Fruit fly (Drosophila melanogaster): ENCODE data around the gene CG14445.

dm6 chrX:6219227-6219626 is 17.9 kb upstream of the CG14445 start, which contains the start of gene Btnd:
- no peak for TF ChIP-seq kay (GFP tag; optimal IDR thresholded peaks at IDR 0.05)
- TF ChIP-seq Doc2 (GFP tag; IDR thresholded peaks at IDR 0.05): no peak
- no peak for TF ChIP-seq trem (tag; optimal IDR thresholded peaks at IDR 0.05)
- TF ChIP-seq shn (GFP tag; optimal IDR thresholded peaks at IDR 0.05): no peak
- TF ChIP-seq fd102C (GFP tag; optimal IDR thresholded peaks at IDR 0.05): no peak
- no peak for TF ChIP-seq Dll (GFP tag; IDR thresholded peaks at IDR 0.05; ENCODE audit: partially characterized antibody)
- TF ChIP-seq NFAT (GFP tag; IDR thresholded peaks at IDR 0.05): no peak
- no peak for TF ChIP-seq CG34224 (GFP tag; IDR thresholded peaks at IDR 0.05; ENCODE audit: partially characterized antibody)
- no peak for TF ChIP-seq tio (GFP tag; optimal IDR thresholded peaks at IDR 0.05)

All from whole organism, embryonic.